Worm (Caenorhabditis elegans): ENCODE results near the gene gap-2.

The gap-2 gene

ce11 chrX:9467573-9467972, 4.7 kb upstream of the gap-2 start (continued):
- TF ChIP-seq K02D7.2 (tag; optimal IDR thresholded peaks at IDR 0.05) (peak; percentile 70), ceh-30 (tag; optimal IDR thresholded peaks at IDR 0.05) (peak; percentile 51), nfya-1 (tag; optimal IDR thresholded peaks at IDR 0.05) (peak; percentile 72), F13H6.1 (tag; optimal IDR thresholded peaks at IDR 0.05) (peak; percentile 83), pros-1 (tag; optimal IDR thresholded peaks at IDR 0.05) (peak; percentile 80), ceh-18 (tag; optimal IDR thresholded peaks at IDR 0.05) (peak; percentile 90), zip-5 (tag; optimal IDR thresholded peaks at IDR 0.05) (peak; percentile 34), gmeb-2 (tag; optimal IDR thresholded peaks at IDR 0.05) (peak; percentile 87), elt-2 (tag; optimal IDR thresholded peaks at IDR 0.05) (peak; percentile 88), pag-3 (tag; optimal IDR thresholded peaks at IDR 0.05; ENCODE audit: borderline replicate concordance) (peak; percentile 51), ztf-16 (tag; optimal IDR thresholded peaks at IDR 0.05) (peak; percentile 79), pqm-1 (tag; optimal IDR thresholded peaks at IDR 0.05) (peak; percentile 11), hlh-15 (tag; optimal IDR thresholded peaks at IDR 0.05) (peak; percentile 82), C08G9.2 (tag; optimal IDR thresholded peaks at IDR 0.05) (peak; percentile 61), ets-4 (tag; optimal IDR thresholded peaks at IDR 0.05) (peak; percentile 27), ceh-9 (tag; optimal IDR thresholded peaks at IDR 0.05) (peak; percentile 26), eyg-1 (tag; optimal IDR thresholded peaks at IDR 0.05) (peak; percentile 39), dmd-4 (tag; optimal IDR thresholded peaks at IDR 0.05; ENCODE audit: borderline replicate concordance) (peak; percentile 74), ceh-48 (tag; optimal IDR thresholded peaks at IDR 0.05) (peak; percentile 70), ref-2 (tag; optimal IDR thresholded peaks at IDR 0.05) (peak; percentile 40), tbx-2 (tag; optimal IDR thresholded peaks at IDR 0.05) (peak; percentile 78), dve-1 (tag; optimal IDR thresholded peaks at IDR 0.05) (peak; percentile 91), syd-9 (tag; optimal IDR thresholded peaks at IDR 0.05) (peak; percentile 87), C38D4.7 (GFP tag; optimal IDR thresholded peaks at IDR 0.05) (peak; percentile 74), ceh-2 (tag; optimal IDR thresholded peaks at IDR 0.05) (peak; percentile 79), unc-86 (tag; optimal IDR thresholded peaks at IDR 0.05) (peak; percentile 86), madf-2 (tag; optimal IDR thresholded peaks at IDR 0.05) (peak; percentile 85), ceh-24 (tag; optimal IDR thresholded peaks at IDR 0.05) (peak; percentile 67), ceh-31 (tag; optimal IDR thresholded peaks at IDR 0.05) (peak; percentile 70), pat-9 (tag; optimal IDR thresholded peaks at IDR 0.05) (peak; percentile 86), lim-6 (tag; optimal IDR thresholded peaks at IDR 0.05) (peak; percentile 7)

DNA sequence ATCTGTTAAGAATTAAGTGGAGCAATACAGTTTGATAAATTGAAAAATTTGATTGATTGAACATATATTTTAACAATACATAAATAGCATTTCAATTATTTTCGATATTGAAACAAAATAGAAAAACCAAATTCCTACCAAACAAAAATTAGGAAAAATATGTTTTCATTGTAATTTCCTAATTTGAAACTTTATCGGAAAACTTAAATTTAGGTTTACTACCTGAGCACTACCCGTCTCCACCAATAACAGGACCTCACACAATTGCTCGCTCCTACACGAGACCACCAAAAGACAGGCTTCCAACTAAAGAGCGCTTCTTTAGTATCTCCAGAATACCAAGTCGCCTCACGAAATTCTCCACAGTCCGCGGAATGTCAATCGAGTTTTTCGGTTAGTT, 4.5 kb downstream of the gap-2 start:
- TF ChIP-seq ref-2 (tag; optimal IDR thresholded peaks at IDR 0.05) (no peak), che-1 (tag; optimal IDR thresholded peaks at IDR 0.05) (no peak), odd-2 (tag; optimal IDR thresholded peaks at IDR 0.05) (no peak), K09A11.1 (tag; optimal IDR thresholded peaks at IDR 0.05; ENCODE audit: insufficient read depth) (no peak), tbx-7 (tag; optimal IDR thresholded peaks at IDR 0.05) (no peak), unc-86 (tag; optimal IDR thresholded peaks at IDR 0.05) (no peak), hlh-15 (tag; optimal IDR thresholded peaks at IDR 0.05) (no peak), Y22D7AL.16 (tag; optimal IDR thresholded peaks at IDR 0.05) (no peak), F13H6.1 (tag; optimal IDR thresholded peaks at IDR 0.05) (no peak), fkh-10 (GFP tag; optimal IDR thresholded peaks at IDR 0.05) (no peak), fax-1 (tag; optimal IDR thresholded peaks at IDR 0.05) (no peak), dve-1 (tag; optimal IDR thresholded peaks at IDR 0.05) (no peak), ttx-3 (tag; optimal IDR thresholded peaks at IDR 0.05) (no peak), ceh-9 (tag; optimal IDR thresholded peaks at IDR 0.05) (no peak), nhr-11 (tag; optimal IDR thresholded peaks at IDR 0.05) (no peak), pha-4 (tag; optimal IDR thresholded peaks at IDR 0.05) (no peak), zip-5 (tag; optimal IDR thresholded peaks at IDR 0.05) (no peak), C08G9.2 (tag; optimal IDR thresholded peaks at IDR 0.05) (no peak), tbx-2 (tag; optimal IDR thresholded peaks at IDR 0.05) (no peak)

Measured in whole organism, late embryonic.